Fruit fly (Drosophila melanogaster) whole organism, embryonic: Measurements from ENCODE around the gene CG12012.

Experiments used
- CG10321 ChIP-seq: fragments of 200-800 bp; sonication (Bioruptor generic); IDR thresholded peaks from 2 replicates; pipeline ENCODE4 v1.3.6; 2022; ENCODE audit warnings: missing biosample characterization, missing genetic modification characterization
- CG10366 ChIP-seq: fragments of 200-800 bp; sonication (Bioruptor generic); IDR thresholded peaks from 2 replicates; pipeline ENCODE4 v1.3.6; 2022; ENCODE audit warnings: missing biosample characterization, missing genetic modification characterization
- CG10462 ChIP-seq: fragments of 200-800 bp; sonication (Bioruptor generic); optimal IDR thresholded peaks from 2 replicates; lab custom pipeline; 2016; ENCODE audit warnings: missing biosample characterization, missing genetic modification characterization
- CG12299 ChIP-seq: fragments of 200-800 bp; sonication (Bioruptor generic); optimal IDR thresholded peaks from 2 replicates; lab custom pipeline; 2018; ENCODE audit warnings: missing biosample characterization, mild to moderate bottlenecking, missing genetic modification characterization
- CG12659 ChIP-seq: fragments of 200-800 bp; sonication (Bioruptor generic); optimal IDR thresholded peaks from 3 replicates; lab custom pipeline; 2017; ENCODE audit warnings: mild to moderate bottlenecking, missing biosample characterization, missing genetic modification reagents, missing genetic modification characterization
- CG12769 ChIP-seq: fragments of 200-800 bp; sonication (Bioruptor generic); optimal IDR thresholded peaks from 2 replicates; lab custom pipeline; 2019; ENCODE audit warnings: missing biosample characterization, mild to moderate bottlenecking, missing genetic modification characterization, moderate library complexity
- CG13123 ChIP-seq: fragments of 200-800 bp; sonication (Bioruptor generic); optimal IDR thresholded peaks from 2 replicates; lab custom pipeline; 2016; ENCODE audit warnings: missing biosample characterization, missing genetic modification characterization
- CG14667 ChIP-seq: fragments of 200-800 bp; sonication (Bioruptor generic); IDR thresholded peaks from 2 replicates; pipeline ENCODE4 v1.3.6; 2022; ENCODE audit warnings: missing biosample characterization, missing genetic modification characterization
- CG15514 ChIP-seq: fragments of 200-800 bp; sonication (Bioruptor generic); optimal IDR thresholded peaks from 3 replicates; lab custom pipeline; 2017; ENCODE audit warnings: missing biosample characterization, missing genetic modification characterization, mild to moderate bottlenecking, moderate library complexity, missing genetic modification reagents
- CG17186 ChIP-seq: fragments of 200-800 bp; sonication (Bioruptor generic); optimal IDR thresholded peaks from 3 replicates; lab custom pipeline; 2017; ENCODE audit warnings: missing biosample characterization, missing genetic modification reagents, missing genetic modification characterization
- CG18619 ChIP-seq: fragments of 200-800 bp; sonication (Bioruptor generic); optimal IDR thresholded peaks from 3 replicates; lab custom pipeline; 2017; ENCODE audit warnings: missing biosample characterization, mild to moderate bottlenecking, missing genetic modification characterization
- CG3726 ChIP-seq: fragments of 200-800 bp; sonication (Bioruptor generic); IDR thresholded peaks from 3 replicates; pipeline ENCODE4, ENCODE4 v1.3.6; 2022; ENCODE audit warnings: missing biosample characterization, missing genetic modification characterization
- CG4328 ChIP-seq: fragments of 200-800 bp; sonication (Bioruptor generic); optimal IDR thresholded peaks from 3 replicates; lab custom pipeline; 2017; ENCODE audit warnings: missing biosample characterization, missing genetic modification reagents, missing genetic modification characterization
- CG4424 ChIP-seq: fragments of 200-800 bp; sonication (Bioruptor generic); optimal IDR thresholded peaks from 3 replicates; lab custom pipeline; 2016; ENCODE audit warnings: missing biosample characterization, missing genetic modification characterization
- CG6254 ChIP-seq: fragments of 200-800 bp; sonication (Bioruptor generic); optimal IDR thresholded peaks from 3 replicates; lab custom pipeline; 2017; ENCODE audit warnings: mild to moderate bottlenecking, missing biosample characterization, missing genetic modification reagents, missing genetic modification characterization
- CG7372 ChIP-seq: fragments of 200-800 bp; sonication (Bioruptor generic); IDR thresholded peaks from 2 replicates; pipeline ENCODE4 v1.3.6; 2022; ENCODE audit warnings: missing biosample characterization, missing genetic modification characterization
- CTCF ChIP-seq: fragments of 200-800 bp; sonication (Bioruptor generic); optimal IDR thresholded peaks from 2 replicates; lab custom pipeline; 2017; ENCODE audit warnings: missing biosample characterization, mild to moderate bottlenecking, missing genetic modification characterization, moderate library complexity
- Chrac-16 ChIP-seq: fragments of 200-800 bp; sonication (Bioruptor generic); optimal IDR thresholded peaks from 3 replicates; lab custom pipeline; 2016; ENCODE audit warnings: missing biosample characterization, missing genetic modification characterization
- Dip3 ChIP-seq: fragments of 200-800 bp; sonication (Bioruptor generic); optimal IDR thresholded peaks from 3 replicates; lab custom pipeline; 2016; ENCODE audit warnings: missing biosample characterization, missing genetic modification characterization
- Gug ChIP-seq: fragments of 200-800 bp; sonication (Bioruptor generic); IDR thresholded peaks from 4 replicates; pipeline ENCODE4 v1.3.6; 2022; ENCODE audit warnings: missing biosample characterization, missing genetic modification characterization
- Hr51 ChIP-seq, 2 experiments: fragments of 200-800 bp; sonication (Bioruptor generic); optimal IDR thresholded peaks; 2 replicates in 1 of 2; 3 replicates in 1 of 2; lab custom pipeline; 2016 to 2018; ENCODE audit warnings: missing biosample characterization in 2 of 2, missing genetic modification characterization in 2 of 2, mild to moderate bottlenecking in 1 of 2, moderate library complexity in 1 of 2
- Kr ChIP-seq: fragments of 200-800 bp; sonication (Bioruptor generic); optimal IDR thresholded peaks from 2 replicates; lab custom pipeline; 2017; ENCODE audit warnings: missing biosample characterization, mild to moderate bottlenecking, missing genetic modification characterization
- Lim3 ChIP-seq: fragments of 200-800 bp; sonication (Bioruptor generic); IDR thresholded peaks from 2 replicates; pipeline ENCODE4 v1.3.6; 2022; ENCODE audit warnings: missing biosample characterization, missing genetic modification characterization
- Meics ChIP-seq: fragments of 200-800 bp; sonication (Bioruptor generic); optimal IDR thresholded peaks from 2 replicates; lab custom pipeline; 2017; ENCODE audit warnings: missing biosample characterization, mild to moderate bottlenecking, missing genetic modification characterization
- NC2α ChIP-seq: fragments of 200-800 bp; sonication (Bioruptor generic); optimal IDR thresholded peaks from 2 replicates; lab custom pipeline; 2016; ENCODE audit warnings: missing biosample characterization, missing genetic modification characterization
- NK7.1 ChIP-seq: fragments of 200-800 bp; sonication (Bioruptor generic); optimal IDR thresholded peaks from 3 replicates; lab custom pipeline; 2016; ENCODE audit warnings: missing biosample characterization, missing genetic modification characterization
- Neu2 ChIP-seq: fragments of 200-800 bp; sonication (Bioruptor generic); optimal IDR thresholded peaks from 3 replicates; lab custom pipeline; 2016; ENCODE audit warnings: missing biosample characterization, missing genetic modification characterization, borderline replicate concordance
- Nf-YA ChIP-seq: fragments of 200-800 bp; sonication (Bioruptor generic); IDR thresholded peaks from 2 replicates; pipeline ENCODE4 v1.3.6; 2022; ENCODE audit warnings: missing biosample characterization, missing genetic modification characterization
- Oli ChIP-seq: fragments of 200-800 bp; sonication (Bioruptor generic); optimal IDR thresholded peaks from 2 replicates; lab custom pipeline; 2018; ENCODE audit warnings: missing biosample characterization, mild to moderate bottlenecking, missing genetic modification characterization, moderate library complexity
- Opbp ChIP-seq: fragments of 200-800 bp; sonication (Bioruptor generic); IDR thresholded peaks from 3 replicates; pipeline ENCODE4 v1.3.6; 2022; ENCODE audit warnings: missing biosample characterization, missing genetic modification characterization; ENCODE audit not compliant: partially characterized antibody
- Xbp1 ChIP-seq: fragments of 200-800 bp; sonication (Bioruptor generic); optimal IDR thresholded peaks from 3 replicates; lab custom pipeline; 2016; ENCODE audit warnings: missing biosample characterization, mild to moderate bottlenecking, missing genetic modification characterization
- ab ChIP-seq: fragments of 200-800 bp; sonication (Bioruptor generic); optimal IDR thresholded peaks from 2 replicates; lab custom pipeline; 2016; ENCODE audit warnings: missing biosample characterization, missing genetic modification characterization
- ac ChIP-seq: fragments of 200-800 bp; sonication (Bioruptor generic); optimal IDR thresholded peaks from 3 replicates; lab custom pipeline; 2017; ENCODE audit warnings: missing biosample characterization, mild to moderate bottlenecking, missing genetic modification characterization
- ato ChIP-seq: fragments of 200-800 bp; sonication (Bioruptor generic); IDR thresholded peaks from 2 replicates; pipeline ENCODE4 v1.3.6; 2022; ENCODE audit warnings: missing biosample characterization, missing genetic modification characterization; ENCODE audit not compliant: partially characterized antibody
- bcd ChIP-seq: fragments of 200-800 bp; sonication (Bioruptor generic); optimal IDR thresholded peaks from 2 replicates; lab custom pipeline; 2017; ENCODE audit warnings: missing biosample characterization, mild to moderate bottlenecking, missing genetic modification characterization
- cwo ChIP-seq: fragments of 200-800 bp; sonication (Bioruptor generic); optimal IDR thresholded peaks from 3 replicates; lab custom pipeline; 2017; ENCODE audit warnings: missing biosample characterization, missing genetic modification characterization, mild to moderate bottlenecking, moderate library complexity, missing genetic modification reagents
- dati ChIP-seq: fragments of 200-800 bp; sonication (Bioruptor generic); IDR thresholded peaks from 2 replicates; pipeline ENCODE4 v1.3.6; 2022; ENCODE audit warnings: missing biosample characterization, missing genetic modification characterization
- grau ChIP-seq: fragments of 200-800 bp; optimal IDR thresholded peaks from 3 replicates; lab custom pipeline; 2019; ENCODE audit warnings: missing biosample characterization, mild to moderate bottlenecking, missing genetic modification characterization, moderate library complexity
- gsb ChIP-seq: fragments of 200-800 bp; sonication (Bioruptor generic); IDR thresholded peaks from 2 replicates; pipeline ENCODE4 v1.3.6; 2022; ENCODE audit warnings: missing biosample characterization, missing genetic modification characterization
- hth ChIP-seq: fragments of >200 bp; optimal IDR thresholded peaks from 2 replicates; lab custom pipeline; 2017; ENCODE audit warnings: inconsistent platforms
- jing ChIP-seq: fragments of 200-800 bp; sonication (Bioruptor generic); optimal IDR thresholded peaks from 2 replicates; lab custom pipeline; 2018; ENCODE audit warnings: missing biosample characterization, mild to moderate bottlenecking, missing genetic modification characterization
- lab ChIP-seq: fragments of 200-800 bp; sonication (Bioruptor generic); optimal IDR thresholded peaks from 3 replicates; lab custom pipeline; 2017; ENCODE audit warnings: missing biosample characterization, missing genetic modification characterization, mild to moderate bottlenecking, moderate library complexity, missing genetic modification reagents
- lbe ChIP-seq: fragments of 200-800 bp; sonication (Bioruptor generic); optimal IDR thresholded peaks from 2 replicates; lab custom pipeline; 2016; ENCODE audit warnings: missing biosample characterization, mild to moderate bottlenecking, missing genetic modification characterization
- lmd ChIP-seq: fragments of 200-800 bp; sonication (Bioruptor generic); IDR thresholded peaks from 2 replicates; pipeline ENCODE4 v1.3.6; 2022; ENCODE audit warnings: missing biosample characterization, missing genetic modification characterization
- pzg ChIP-seq: fragments of 200-800 bp; sonication (Bioruptor generic); optimal IDR thresholded peaks from 3 replicates; lab custom pipeline; 2018; ENCODE audit warnings: missing biosample characterization, mild to moderate bottlenecking, missing genetic modification characterization, moderate library complexity
- schlank ChIP-seq: fragments of 200-800 bp; sonication (Bioruptor generic); optimal IDR thresholded peaks from 2 replicates; lab custom pipeline; 2018; ENCODE audit warnings: missing biosample characterization, mild to moderate bottlenecking, missing genetic modification characterization
- sens ChIP-seq: fragments of 200-800 bp; sonication (Bioruptor generic); peaks from one replicate; lab custom pipeline; 2016; ENCODE audit warnings: missing biosample characterization, missing genetic modification characterization
- sisA ChIP-seq: fragments of 200-800 bp; sonication (Bioruptor generic); IDR thresholded peaks from 2 replicates; pipeline ENCODE4 v1.3.6; 2022; ENCODE audit warnings: missing biosample characterization, missing genetic modification characterization
- unpg ChIP-seq: fragments of 200-800 bp; sonication (Bioruptor generic); optimal IDR thresholded peaks from 3 replicates; lab custom pipeline; 2018; ENCODE audit warnings: missing biosample characterization, mild to moderate bottlenecking, missing genetic modification characterization, moderate library complexity
- vfl ChIP-seq: fragments of 200-800 bp; sonication (Bioruptor generic); optimal IDR thresholded peaks from 2 replicates; lab custom pipeline; 2016; ENCODE audit warnings: missing biosample characterization, missing genetic modification characterization

Gene CG12012

dm6 chr3L:3384596-3385436, 8.3 kb downstream of the CG12012 start (continued):
- 0 out of 2 replicates have a peak, but pooled peaks have one; percentile 33 for TF ChIP-seq sisA
- TF ChIP-seq gsb: no peak
- TF ChIP-seq CG15514 (GFP tag; lab: Kevin White, UChicago): no peak
- peak; percentile 45 for TF ChIP-seq grau (tag; lab: Kevin White, UChicago)
- no peak for TF ChIP-seq NK7.1 (GFP tag; lab: Kevin White, UChicago)
- TF ChIP-seq ac: no peak
- no peak for TF ChIP-seq pzg (GFP tag; lab: Kevin White, UChicago)
- peak; percentile 16; the same call in 1 of the 2 replicates for TF ChIP-seq CG14667 (GFP tag; lab: Robert Waterston, UW)
- no peak for TF ChIP-seq CG10321 (GFP tag; lab: Robert Waterston, UW)
- TF ChIP-seq sens (GFP tag; lab: Kevin White, UChicago): peak; percentile 88
- peak; percentile 41 for TF ChIP-seq CG10462 (GFP tag; lab: Kevin White, UChicago)
- TF ChIP-seq ab (GFP tag; lab: Kevin White, UChicago): no peak
- peak; percentile 3 for TF ChIP-seq unpg (GFP tag; lab: Kevin White, UChicago)
- no peak for TF ChIP-seq CTCF
- no peak for TF ChIP-seq Gug (GFP tag; lab: Robert Waterston, UW)
- TF ChIP-seq Meics (GFP tag; lab: Kevin White, UChicago): peak; percentile 45
- peak; percentile 59 for TF ChIP-seq CG4424 (GFP tag; lab: Kevin White, UChicago)
- no peak for TF ChIP-seq CG7372 (GFP tag; lab: Robert Waterston, UW)
- no peak for TF ChIP-seq lbe
- peak; percentile 52 for TF ChIP-seq Chrac-16 (GFP tag; lab: Kevin White, UChicago)
- TF ChIP-seq Dip3 (GFP tag; lab: Kevin White, UChicago): no peak
- no peak for TF ChIP-seq CG4328 (GFP tag; lab: Kevin White, UChicago)
- peak in 1 of 2 experiments; percentile 61 for TF ChIP-seq Hr51 (GFP tag; optimal IDR thresholded peaks at IDR 0.05; lab: Kevin White, UChicago)
- TF ChIP-seq Kr: no peak
- no peak for TF ChIP-seq CG10366 (GFP tag; lab: Robert Waterston, UW)
- TF ChIP-seq bcd: peak; percentile 31
- no peak for TF ChIP-seq vfl (GFP tag; lab: Kevin White, UChicago)
- TF ChIP-seq cwo (GFP tag; lab: Kevin White, UChicago): no peak
- no peak for TF ChIP-seq CG3726
- TF ChIP-seq dati (GFP tag; lab: Robert Waterston, UW): no peak
- TF ChIP-seq CG17186: no peak
- TF ChIP-seq CG18619 (GFP tag; lab: Kevin White, UChicago): peak; percentile 51
- TF ChIP-seq Xbp1: peak; percentile 36
- TF ChIP-seq CG12659: peak; percentile 43
- peak; percentile 6 for TF ChIP-seq CG6254 (GFP tag; lab: Kevin White, UChicago)
- TF ChIP-seq lmd (GFP tag; lab: Robert Waterston, UW): peak; percentile 31; the same call in 1 of the 2 replicates
- TF ChIP-seq lab (GFP tag; lab: Kevin White, UChicago): no peak
- TF ChIP-seq jing (GFP tag; lab: Kevin White, UChicago): no peak
- no peak for TF ChIP-seq Nf-YA (GFP tag; lab: Robert Waterston, UW)
- TF ChIP-seq Oli (tag; lab: Kevin White, UChicago): peak; percentile 66
- TF ChIP-seq Neu2 (GFP tag; lab: Kevin White, UChicago): no peak
- TF ChIP-seq ato: no peak
- no peak for TF ChIP-seq hth (lab: Kevin White, UChicago)
- no peak for TF ChIP-seq CG13123 (GFP tag; lab: Kevin White, UChicago)
- no peak for TF ChIP-seq Opbp (GFP tag; lab: Robert Waterston, UW)
- no peak for TF ChIP-seq schlank (tag; lab: Kevin White, UChicago)
- no peak for TF ChIP-seq NC2α (GFP tag; lab: Kevin White, UChicago)
- no peak for TF ChIP-seq CG12299 (tag; lab: Kevin White, UChicago)
- TF ChIP-seq Lim3 (GFP tag; lab: Robert Waterston, UW): no peak
- peak; percentile 69 for TF ChIP-seq CG12769 (tag; lab: Kevin White, UChicago)
